3 worm cellular contexts compared by ENCODE assay signal in genomic region chrIV:15524923-15525322, ce11.
TF ChIP-seq lines count a peak whose summit lies in the region.

No protein-coding gene starts in this region.

TF ChIP-seq in whole organism, L4 larva, 104 proteins besides CTCF, POLR2A, EP300 and RAD21:
- TF ChIP-seq lin-38 (GFP tag; IDR thresholded peaks at IDR 0.05; lab: Robert Waterston, UW) = peak; percentile 39
- TF ChIP-seq pha-4 (GFP tag; IDR thresholded peaks at IDR 0.05; lab: Robert Waterston, UW) = 0 out of 2 replicates have a peak, but pooled peaks have one; percentile 26
- TF ChIP-seq pha-4 (tag; optimal IDR thresholded peaks at IDR 0.05; lab: Kevin White, UChicago) = no peak
- TF ChIP-seq ceh-32 (tag; optimal IDR thresholded peaks at IDR 0.05; lab: Kevin White, UChicago; ENCODE audit: poor library complexity) = no peak
- TF ChIP-seq F49E8.2 (tag; optimal IDR thresholded peaks at IDR 0.05; lab: Kevin White, UChicago; ENCODE audit: borderline replicate concordance) = peak; percentile 29
- TF ChIP-seq nhr-11 (tag; optimal IDR thresholded peaks at IDR 0.05; lab: Kevin White, UChicago) = no peak
- no peak for TF ChIP-seq duxl-1 (tag; optimal IDR thresholded peaks at IDR 0.05; lab: Kevin White, UChicago; ENCODE audit: poor library complexity)
- TF ChIP-seq snpc-1.2 (GFP tag; IDR thresholded peaks at IDR 0.05; lab: Robert Waterston, UW) = peak; percentile 82

TF ChIP-seq in whole organism, midembryonic, 9 proteins besides CTCF, POLR2A, EP300 and RAD21:
- TF ChIP-seq tab-1 (GFP tag; IDR thresholded peaks at IDR 0.05; lab: Robert Waterston, UW) (0 out of 2 replicates have a peak, but pooled peaks have one; percentile 27), T22C8.4 (GFP tag; IDR thresholded peaks at IDR 0.05; lab: Robert Waterston, UW) (no peak)

TF ChIP-seq in whole organism, young adult, 124 proteins besides CTCF, POLR2A, EP300 and RAD21:
- TF ChIP-seq repo-1 (tag; optimal IDR thresholded peaks at IDR 0.05; lab: Kevin White, UChicago) = no peak
- no peak for TF ChIP-seq unc-62 (GFP tag; optimal IDR thresholded peaks at IDR 0.05; lab: Kevin White, UChicago)
- no peak for TF ChIP-seq F57A8.1 (GFP tag; optimal IDR thresholded peaks at IDR 0.05; lab: Kevin White, UChicago)
- peak; percentile 28 for TF ChIP-seq tbp1 (GFP tag; optimal IDR thresholded peaks at IDR 0.05; lab: Kevin White, UChicago)
- TF ChIP-seq unc-130 (GFP tag; optimal IDR thresholded peaks at IDR 0.05; lab: Kevin White, UChicago) = no peak
- no peak for TF ChIP-seq K12H6.12 (tag; optimal IDR thresholded peaks at IDR 0.05; lab: Kevin White, UChicago)
- TF ChIP-seq nfyb-1 (GFP tag; IDR thresholded peaks at IDR 0.05; lab: Robert Waterston, UW) = 0 out of 2 replicates have a peak, but pooled peaks have one; percentile 16
- no peak for TF ChIP-seq lsy-27 (tag; optimal IDR thresholded peaks at IDR 0.05; lab: Kevin White, UChicago; ENCODE audit: borderline replicate concordance, insufficient read depth)
- TF ChIP-seq egrh-3 (GFP tag; IDR thresholded peaks at IDR 0.05; lab: Robert Waterston, UW) = peak; percentile 6; the same call in 1 of the 2 replicates
- no peak for TF ChIP-seq ztf-25 (GFP tag; IDR thresholded peaks at IDR 0.05; lab: Robert Waterston, UW)
- no peak for TF ChIP-seq F22D6.2 (tag; optimal IDR thresholded peaks at IDR 0.05; lab: Kevin White, UChicago)
- no peak for TF ChIP-seq lag-1 (GFP tag; IDR thresholded peaks at IDR 0.05; lab: Robert Waterston, UW)
- TF ChIP-seq cebp-1 (GFP tag; IDR thresholded peaks at IDR 0.05; lab: Robert Waterston, UW) = no peak
- peak; percentile 84 for TF ChIP-seq cebp-1 (tag; optimal IDR thresholded peaks at IDR 0.05; lab: Kevin White, UChicago)
- no peak for TF ChIP-seq sea-2 (GFP tag; IDR thresholded peaks at IDR 0.05; lab: Robert Waterston, UW)
- TF ChIP-seq ZK185.1 (tag; optimal IDR thresholded peaks at IDR 0.05; lab: Kevin White, UChicago; ENCODE audit: poor library complexity, severe bottlenecking) = no peak
- TF ChIP-seq F23B12.7 (tag; optimal IDR thresholded peaks at IDR 0.05; lab: Kevin White, UChicago; ENCODE audit: insufficient read depth) = no peak
- TF ChIP-seq ets-4 (GFP tag; optimal IDR thresholded peaks at IDR 0.05; lab: Kevin White, UChicago) = no peak
- TF ChIP-seq rpc-1 (optimal IDR thresholded peaks at IDR 0.05; lab: Kevin White, UChicago) = no peak
- no peak for TF ChIP-seq rpc-1 (tag; optimal IDR thresholded peaks at IDR 0.05; lab: Kevin White, UChicago)
- no peak for TF ChIP-seq mxl-1 (tag; optimal IDR thresholded peaks at IDR 0.05; lab: Kevin White, UChicago)
- TF ChIP-seq zfh-2 (GFP tag; conservative IDR thresholded peaks at IDR 0.05; lab: Robert Waterston, UW) = no peak
- no peak for TF ChIP-seq sptf-2 (GFP tag; optimal IDR thresholded peaks at IDR 0.05; lab: Kevin White, UChicago)
- TF ChIP-seq ama-1 (optimal IDR thresholded peaks at IDR 0.05; lab: Kevin White, UChicago) = no peak
- no peak for TF ChIP-seq ama-1 (GFP tag; optimal IDR thresholded peaks at IDR 0.05; lab: Kevin White, UChicago)
- no peak for TF ChIP-seq mel-28 (tag; optimal IDR thresholded peaks at IDR 0.05; lab: Kevin White, UChicago; ENCODE audit: borderline replicate concordance)
- no peak for TF ChIP-seq mcd-1 (GFP tag; IDR thresholded peaks at IDR 0.05; lab: Robert Waterston, UW)
- 0 out of 2 replicates have a peak, but pooled peaks have one; percentile 29 for TF ChIP-seq madf-6 (GFP tag; IDR thresholded peaks at IDR 0.05; lab: Robert Waterston, UW)
- no peak for TF ChIP-seq F52B5.7 (tag; optimal IDR thresholded peaks at IDR 0.05; lab: Kevin White, UChicago)
- no peak for TF ChIP-seq Y79H2A.3 (GFP tag; conservative IDR thresholded peaks at IDR 0.05; lab: Robert Waterston, UW)
- peak; percentile 20 for TF ChIP-seq lsl-1 (GFP tag; optimal IDR thresholded peaks at IDR 0.05; lab: Kevin White, UChicago)
- no peak for TF ChIP-seq nhr-120 (GFP tag; IDR thresholded peaks at IDR 0.05; lab: Robert Waterston, UW)
- peak; percentile 86 for TF ChIP-seq attf-6 (GFP tag; IDR thresholded peaks at IDR 0.05; lab: Robert Waterston, UW)
- TF ChIP-seq dox-1 (GFP tag; IDR thresholded peaks at IDR 0.05; lab: Robert Waterston, UW) = 0 out of 2 replicates have a peak, but pooled peaks have one; percentile 13
- no peak for TF ChIP-seq dpl-1 (GFP tag; optimal IDR thresholded peaks at IDR 0.05; lab: Kevin White, UChicago)
- no peak for TF ChIP-seq snpc-4 (GFP tag; optimal IDR thresholded peaks at IDR 0.05; lab: Kevin White, UChicago)
- TF ChIP-seq snpc-4 (tag; optimal IDR thresholded peaks at IDR 0.05; lab: Kevin White, UChicago) = peak in 3 of 4 experiments; percentile 69 to 90 (median 84)

Comparison
In these comparisons a context has a peak if more than half of its experiments do, and no peak if none do; other contexts are left out.
1. Of the 7 proteins assayed by ChIP-seq in both whole organism, young adult and whole organism, L4 larva: peak only in whole organism, young adult: snpc-4; only in whole organism, L4 larva: F49E8.2; in both: none; in neither: 4; mixed calls (peak in some experiments, not most) for 1.